Worm (Caenorhabditis elegans) whole organism, L2 larva: ENCODE results near the gene ddn-2.

Experiments used
- dmd-4 ChIP-seq: sonication (generic microtip); optimal IDR thresholded peaks from 2 replicates; lab custom pipeline; 2017; ENCODE audit warnings: missing biosample characterization, missing genetic modification characterization
- egl-27 ChIP-seq: sonication (generic microtip); optimal IDR thresholded peaks from 3 replicates; lab custom pipeline; 2017; ENCODE audit warnings: missing biosample characterization, missing genetic modification reagents, missing genetic modification characterization
- fos-1 ChIP-seq: fragments of 150-350 bp; optimal IDR thresholded peaks from 2 replicates; lab custom pipeline; 2014; ENCODE audit warnings: missing biosample characterization, missing genetic modification characterization
- lin-39 ChIP-seq: fragments of 150-350 bp; optimal IDR thresholded peaks from 2 replicates; lab custom pipeline; 2014; ENCODE audit warnings: missing biosample characterization, missing genetic modification reagents, missing genetic modification characterization
- mdl-1 ChIP-seq, 2 experiments: fragments of 150-350 bp in 1 of 2; sonication (generic microtip) in 1 of 2; optimal IDR thresholded peaks; 2 replicates each; lab custom pipeline; 2017; ENCODE audit warnings: missing biosample characterization in 2 of 2, missing genetic modification characterization in 2 of 2
- nhr-10 ChIP-seq: sonication (generic microtip); optimal IDR thresholded peaks from 2 replicates; lab custom pipeline; 2017; ENCODE audit warnings: missing biosample characterization, missing genetic modification characterization
- nhr-23 ChIP-seq: fragments of 150-350 bp; optimal IDR thresholded peaks from 2 replicates; lab custom pipeline; 2014; ENCODE audit warnings: missing biosample characterization, missing genetic modification reagents, missing genetic modification characterization
- nhr-237 ChIP-seq: fragments of 150-350 bp; optimal IDR thresholded peaks from 2 replicates; lab custom pipeline; 2014; ENCODE audit warnings: missing biosample characterization, missing genetic modification characterization
- nhr-77 ChIP-seq: fragments of 150-350 bp; optimal IDR thresholded peaks from 2 replicates; lab custom pipeline; 2014; ENCODE audit warnings: missing biosample characterization, missing genetic modification characterization
- peb-1 ChIP-seq: fragments of 150-350 bp; optimal IDR thresholded peaks from 2 replicates; lab custom pipeline; 2014; ENCODE audit warnings: missing biosample characterization, missing genetic modification characterization
- sma-9 ChIP-seq, 2 experiments: fragments of 150-350 bp in 1 of 2; sonication (generic microtip) in 1 of 2; optimal IDR thresholded peaks; 2 replicates each; lab custom pipeline; 2014 to 2016; ENCODE audit warnings: missing genetic modification characterization in 2 of 2, mild to moderate bottlenecking in 1 of 2, missing biosample characterization in 1 of 2, missing compliant biosample characterization in 1 of 2, missing genetic modification reagents in 1 of 2, moderate library complexity in 1 of 2
- ztf-11 ChIP-seq: sonication (generic microtip); optimal IDR thresholded peaks from 2 replicates; lab custom pipeline; 2017; ENCODE audit warnings: missing biosample characterization, missing genetic modification characterization

DNA sequence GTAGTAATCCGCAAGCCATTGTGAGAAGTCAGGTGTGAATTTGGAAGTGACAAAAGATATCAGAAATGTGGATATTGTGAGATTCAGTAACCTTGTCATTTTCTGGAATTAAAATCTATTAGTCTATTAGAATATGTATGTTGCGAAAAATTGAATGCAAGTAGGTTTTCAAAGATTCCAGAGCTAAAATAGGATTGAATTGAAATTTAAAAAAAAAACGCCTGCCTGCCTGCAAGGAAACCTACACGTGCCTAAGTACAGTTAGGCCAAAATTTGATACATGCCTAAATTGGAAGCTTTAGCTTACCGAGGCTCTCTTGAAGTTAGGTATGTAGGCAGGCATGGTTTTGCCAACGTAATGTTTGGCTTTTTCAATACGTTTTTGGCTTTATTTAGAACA lies 26.4 kb downstream of the ddn-2 start, which contains the start of gene lips-9:
- TF ChIP-seq mdl-1 (tag; optimal IDR thresholded peaks at IDR 0.05; lab: Kevin White, UChicago) (no peak), nhr-10 (tag; lab: Kevin White, UChicago) (no peak), ztf-11 (tag; lab: Kevin White, UChicago) (no peak), nhr-237 (tag; lab: Kevin White, UChicago) (no peak), fos-1 (no peak), lin-39 (tag; lab: Kevin White, UChicago) (no peak), nhr-23 (tag; lab: Kevin White, UChicago) (no peak), nhr-77 (no peak), sma-9 (GFP tag; optimal IDR thresholded peaks at IDR 0.05; lab: Kevin White, UChicago) (no peak), sma-9 (tag; optimal IDR thresholded peaks at IDR 0.05; lab: Kevin White, UChicago) (no peak), peb-1 (no peak), dmd-4 (tag; lab: Kevin White, UChicago) (no peak), egl-27 (tag; lab: Kevin White, UChicago) (no peak)
